Worm (Caenorhabditis elegans) whole organism, midembryonic: ENCODE measurements around the gene dnj-9.
"Not testable (repeated sequence)": the region's sequence is repeated elsewhere in the genome, so short reads cannot be mapped to it uniquely, and the experiment has no call there.

Experiments
- T22C8.4 ChIP-seq: fragments of 200-800 bp; sonication (Bioruptor generic); IDR thresholded peaks from 2 replicates; pipeline ENCODE4 v1.3.6; 2022; ENCODE audit warnings: missing genetic modification characterization, missing compliant biosample characterization
- cog-1 ChIP-seq: sonication (generic microtip); optimal IDR thresholded peaks from 2 replicates; lab custom pipeline; 2016; ENCODE audit warnings: missing genetic modification characterization, missing compliant biosample characterization
- flt-1 ChIP-seq: fragments of 200-800 bp; sonication (Bioruptor generic); IDR thresholded peaks from 2 replicates; pipeline ENCODE4 v1.3.6; 2022; ENCODE audit warnings: missing genetic modification characterization, missing compliant biosample characterization
- klf-2 ChIP-seq: fragments of 200-800 bp; sonication (Bioruptor generic); conservative IDR thresholded peaks from 2 replicates; pipeline ENCODE4 v1.3.6; 2022; ENCODE audit warnings: missing genetic modification reagents, missing genetic modification characterization, missing compliant biosample characterization
- med-1 ChIP-seq: sonication (generic microtip); optimal IDR thresholded peaks from 2 replicates; lab custom pipeline; 2017; ENCODE audit warnings: missing genetic modification characterization, mild to moderate bottlenecking, missing compliant biosample characterization, antibody characterized with exemption, missing genetic modification reagents; ENCODE audit not compliant: insufficient read depth
- ref-1 ChIP-seq: fragments of 200-800 bp; sonication (Bioruptor generic); conservative IDR thresholded peaks from 2 replicates; pipeline ENCODE4 v1.3.6; 2022; ENCODE audit warnings: missing genetic modification reagents, missing genetic modification characterization, missing compliant biosample characterization
- tab-1 ChIP-seq: fragments of 200-800 bp; sonication (Bioruptor generic); IDR thresholded peaks from 2 replicates; pipeline ENCODE4 v1.3.6; 2022; ENCODE audit warnings: missing genetic modification characterization, missing compliant biosample characterization
- ztf-23 ChIP-seq: fragments of 200-800 bp; sonication (Bioruptor generic); IDR thresholded peaks from 2 replicates; pipeline ENCODE4 v1.3.6; 2022; ENCODE audit warnings: missing genetic modification reagents, missing genetic modification characterization, missing compliant biosample characterization
- ztf-29 ChIP-seq: fragments of 200-800 bp; sonication (Bioruptor generic); IDR thresholded peaks from 2 replicates; pipeline ENCODE4 v1.3.6; 2022; ENCODE audit warnings: missing genetic modification reagents, missing genetic modification characterization, missing compliant biosample characterization

dnj-9 gene

DNA sequence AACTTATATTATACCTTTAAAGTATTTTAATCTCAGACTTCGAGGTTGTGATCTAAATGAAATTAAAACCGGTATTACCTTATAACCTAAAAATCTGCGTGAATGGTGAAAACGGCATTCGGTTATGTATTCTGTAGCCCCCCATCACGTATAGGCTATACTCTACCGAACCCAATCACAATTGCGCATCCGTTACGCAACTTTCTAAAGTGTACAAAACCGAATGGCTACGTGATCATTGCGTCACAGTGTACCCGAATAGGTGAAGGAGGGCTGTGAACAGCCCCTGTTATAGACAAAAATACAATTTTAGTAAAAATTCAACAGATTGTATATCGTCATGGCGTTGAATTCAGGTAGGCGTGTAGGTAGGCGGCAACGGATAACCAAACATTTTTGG, 29.2 kb upstream of the dnj-9 start:
- TF ChIP-seq tab-1 (GFP tag; lab: Robert Waterston, UW) = no peak
- TF ChIP-seq T22C8.4 (GFP tag; lab: Robert Waterston, UW) = no peak
- TF ChIP-seq flt-1 (GFP tag; lab: Robert Waterston, UW) = no peak
- TF ChIP-seq cog-1 (tag; lab: Kevin White, UChicago) = no peak
- TF ChIP-seq ref-1 = no peak
- TF ChIP-seq ztf-23 (GFP tag; lab: Robert Waterston, UW) = no peak
- no peak for TF ChIP-seq klf-2 (GFP tag; lab: Robert Waterston, UW)
- TF ChIP-seq ztf-29 (GFP tag; lab: Robert Waterston, UW) = no peak
- TF ChIP-seq med-1 (GFP tag; lab: Kevin White, UChicago) = no peak

DNA sequence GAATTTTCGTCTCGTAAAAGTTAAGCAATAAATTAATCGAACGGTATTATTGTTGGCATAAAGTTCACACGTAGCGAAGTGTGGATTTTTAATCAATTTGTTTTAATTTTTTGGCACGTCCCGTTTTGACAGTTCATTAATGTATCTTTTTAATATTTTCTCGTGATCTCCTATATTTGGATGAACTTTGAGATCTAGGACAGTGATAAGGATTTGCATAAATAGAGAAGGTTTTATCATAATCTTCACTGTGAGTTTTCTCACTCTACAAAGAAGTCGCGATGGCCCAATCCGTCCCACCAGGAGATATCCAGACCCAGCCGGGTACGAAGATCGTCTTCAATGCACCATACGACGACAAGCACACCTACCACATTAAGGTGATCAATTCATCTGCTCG, 26.7 kb upstream of the dnj-9 start, which contains the start of the genes C33F10.8 and msp-40:
Gene C33F10.8, minus strand, starts transcription at position 101 of the 400 bp plus-strand sequence.
Gene msp-40, plus strand, starts transcription at position 282 of the 400 bp plus-strand sequence.
- not testable (repeated sequence) for TF ChIP-seq klf-2 (GFP tag; lab: Robert Waterston, UW); cog-1 (tag; lab: Kevin White, UChicago); med-1 (GFP tag; lab: Kevin White, UChicago)

DNA sequence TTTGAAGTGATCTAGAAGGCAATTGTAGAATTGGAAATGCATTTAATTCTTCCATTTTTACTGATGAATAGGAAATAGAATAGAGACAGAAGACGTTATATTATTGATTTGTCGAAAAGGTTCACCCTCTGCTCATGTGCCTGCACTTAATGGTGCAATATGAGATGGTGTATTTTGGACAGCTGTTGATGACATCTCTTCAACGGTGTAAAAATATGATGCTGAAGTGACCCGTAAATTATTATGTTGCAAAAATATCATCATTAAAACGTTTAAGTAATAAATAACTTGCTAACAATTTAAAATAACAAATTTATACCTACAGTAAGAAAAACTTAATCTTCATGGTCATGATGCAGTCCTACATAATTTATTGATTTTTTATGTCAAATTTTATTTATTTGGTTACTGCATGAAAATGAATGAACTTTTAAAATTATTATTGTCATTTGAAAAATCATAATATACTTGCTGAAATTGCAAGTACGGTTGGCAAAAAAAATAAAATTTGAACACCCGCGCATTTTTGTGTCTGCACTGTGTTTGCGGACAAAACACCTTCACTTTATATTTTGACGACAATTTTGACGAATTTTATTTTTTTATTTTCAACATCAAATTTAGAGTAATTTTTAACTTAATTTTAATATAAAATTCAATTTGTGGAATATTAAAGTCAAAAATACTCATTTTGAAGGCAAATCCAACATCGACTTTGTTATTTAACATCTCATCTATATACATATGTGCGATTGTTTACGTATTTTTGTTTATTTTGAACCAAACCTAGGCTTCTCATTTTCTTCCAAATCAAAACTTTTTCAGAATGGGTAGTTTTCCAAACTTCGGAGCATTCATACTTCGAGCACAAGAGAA, 23.9 kb upstream of the dnj-9 start, which contains the start of the genes fbxb-88 and tbck-1:
Gene fbxb-88, minus strand, starts transcription at position 151 of the 876 bp plus-strand sequence.
Gene tbck-1, plus strand, starts transcription at position 826 of the 876 bp plus-strand sequence.
- TF ChIP-seq klf-2 (GFP tag; lab: Robert Waterston, UW) = no peak
- no peak for TF ChIP-seq med-1 (GFP tag; lab: Kevin White, UChicago)
- no peak for TF ChIP-seq cog-1 (tag; lab: Kevin White, UChicago)
- no peak for TF ChIP-seq ref-1
- TF ChIP-seq ztf-29 (GFP tag; lab: Robert Waterston, UW) = no peak
- TF ChIP-seq tab-1 (GFP tag; lab: Robert Waterston, UW) = no peak
- no peak for TF ChIP-seq flt-1 (GFP tag; lab: Robert Waterston, UW)
- TF ChIP-seq ztf-23 (GFP tag; lab: Robert Waterston, UW) = no peak
- no peak for TF ChIP-seq T22C8.4 (GFP tag; lab: Robert Waterston, UW)

DNA sequence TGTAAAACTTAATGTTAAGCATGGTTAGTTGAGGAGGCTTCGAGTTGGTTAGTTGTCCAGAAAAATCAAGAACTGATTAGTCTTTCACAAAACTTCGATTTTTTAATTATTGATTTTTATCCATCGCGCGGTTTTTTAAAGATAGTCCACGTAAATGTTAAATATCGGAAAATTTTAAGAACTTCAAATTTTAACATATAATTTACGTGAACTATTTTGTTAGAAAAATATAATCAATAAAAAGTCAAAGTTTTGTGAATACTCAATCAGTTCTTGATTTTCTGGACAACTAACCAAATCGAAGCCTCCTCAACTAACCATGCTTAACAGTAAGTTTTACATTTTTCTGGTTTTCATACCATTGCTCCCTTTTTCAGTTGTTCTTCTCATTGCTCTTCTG, 17.1 kb upstream of the dnj-9 start, which contains the start of the genes C33F10.11 and C33F10.1:
Gene C33F10.11, minus strand, starts transcription at position 101 of the 400 bp plus-strand sequence.
Gene C33F10.1, plus strand, starts transcription at position 263 of the 400 bp plus-strand sequence.
- TF ChIP-seq med-1 (GFP tag; lab: Kevin White, UChicago) = no peak
- no peak for TF ChIP-seq cog-1 (tag; lab: Kevin White, UChicago)
- no peak for TF ChIP-seq T22C8.4 (GFP tag; lab: Robert Waterston, UW)
- TF ChIP-seq flt-1 (GFP tag; lab: Robert Waterston, UW) = no peak
- no peak for TF ChIP-seq ztf-29 (GFP tag; lab: Robert Waterston, UW)
- no peak for TF ChIP-seq ztf-23 (GFP tag; lab: Robert Waterston, UW)
- no peak for TF ChIP-seq ref-1

DNA sequence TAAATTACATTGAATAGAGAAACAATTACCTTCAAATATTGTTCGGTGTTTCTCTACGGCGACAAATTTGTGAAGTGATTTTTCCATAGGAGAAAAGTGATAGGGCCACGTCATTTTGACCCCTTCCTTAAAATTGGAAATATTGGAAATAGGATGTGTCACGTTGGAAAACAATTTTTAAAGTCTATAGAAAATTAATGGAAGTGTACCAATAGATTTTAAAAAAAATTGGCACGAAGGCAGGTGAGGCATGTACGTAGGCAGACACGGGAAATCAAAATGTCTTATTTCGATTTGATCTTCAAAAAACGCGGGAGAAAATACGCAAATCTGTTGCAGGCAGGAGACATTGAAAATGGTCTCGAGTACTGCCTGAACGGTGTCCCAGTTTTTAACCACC, 14.2 kb upstream of the dnj-9 start, which contains the start of gene C33F10.12:
Gene C33F10.12, minus strand, starts transcription at position 101 of the 400 bp plus-strand sequence.
- TF ChIP-seq ref-1 (no peak), T22C8.4 (GFP tag; lab: Robert Waterston, UW) (no peak), flt-1 (GFP tag; lab: Robert Waterston, UW) (no peak), ztf-23 (GFP tag; lab: Robert Waterston, UW) (no peak), ztf-29 (GFP tag; lab: Robert Waterston, UW) (no peak), klf-2 (GFP tag; lab: Robert Waterston, UW) (no peak), med-1 (GFP tag; lab: Kevin White, UChicago) (no peak), cog-1 (tag; lab: Kevin White, UChicago) (no peak), tab-1 (GFP tag; lab: Robert Waterston, UW) (no peak)

DNA sequence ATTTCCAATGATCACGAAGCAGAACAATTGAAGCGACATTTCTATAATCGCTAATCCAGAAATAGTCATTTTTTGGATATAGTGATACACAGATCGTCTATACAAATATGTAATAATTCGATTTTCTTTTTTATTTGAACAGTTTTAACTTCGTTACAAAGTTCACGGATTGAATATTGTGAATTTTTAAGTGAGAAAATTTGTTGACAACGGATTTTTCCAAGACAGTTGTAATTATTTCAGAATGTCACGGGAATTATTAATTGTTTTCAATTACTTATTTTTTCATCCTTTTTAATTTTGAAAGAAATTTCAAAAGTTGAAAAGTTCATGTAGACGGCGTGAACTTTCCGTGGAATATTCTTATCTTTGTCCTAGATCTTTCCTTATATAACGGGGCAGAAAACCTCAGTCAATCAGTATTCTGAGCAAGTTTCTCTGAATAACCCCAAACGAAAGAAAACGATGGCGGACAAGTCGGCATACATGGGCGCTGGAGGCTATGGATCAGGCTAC, 9.7 kb upstream of the dnj-9 start, which contains the start of the genes T23B7.2 and nspd-4:
Gene T23B7.2, minus strand, starts transcription at position 101 of the 516 bp plus-strand sequence.
Gene nspd-4, plus strand, starts transcription at position 466 of the 516 bp plus-strand sequence.
- TF ChIP-seq med-1 (GFP tag; lab: Kevin White, UChicago); T22C8.4 (GFP tag; lab: Robert Waterston, UW); ref-1: not testable (repeated sequence)

DNA sequence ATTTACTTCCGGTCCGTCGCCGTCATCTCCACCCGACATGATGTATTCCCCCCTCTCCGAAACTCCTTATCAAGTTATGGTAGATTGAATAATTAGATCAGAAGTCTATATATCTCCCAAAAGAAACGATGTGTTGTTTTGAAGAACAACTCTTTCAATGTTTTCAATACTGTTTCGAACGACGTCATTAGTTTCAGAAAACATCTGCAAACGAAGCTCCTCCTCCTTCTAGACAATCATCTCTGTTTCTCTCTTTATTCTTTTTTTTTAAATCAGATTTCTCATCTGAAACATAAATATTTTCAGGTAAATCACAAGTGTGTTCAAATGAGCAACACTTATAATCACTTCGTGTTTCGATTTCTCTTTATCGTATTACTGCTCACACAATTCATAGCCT, 2.0 kb upstream of the dnj-9 start, which contains the start of gene T23B7.3:
Gene T23B7.3, plus strand, starts transcription at position 301 of the 400 bp plus-strand sequence.
- TF ChIP-seq klf-2 (GFP tag; lab: Robert Waterston, UW) (no peak), ztf-23 (GFP tag; lab: Robert Waterston, UW) (no peak), tab-1 (GFP tag; lab: Robert Waterston, UW) (no peak), med-1 (GFP tag; lab: Kevin White, UChicago) (no peak), T22C8.4 (GFP tag; lab: Robert Waterston, UW) (no peak), ztf-29 (GFP tag; lab: Robert Waterston, UW) (no peak), flt-1 (GFP tag; lab: Robert Waterston, UW) (no peak), cog-1 (tag; lab: Kevin White, UChicago) (no peak), ref-1 (no peak)

DNA sequence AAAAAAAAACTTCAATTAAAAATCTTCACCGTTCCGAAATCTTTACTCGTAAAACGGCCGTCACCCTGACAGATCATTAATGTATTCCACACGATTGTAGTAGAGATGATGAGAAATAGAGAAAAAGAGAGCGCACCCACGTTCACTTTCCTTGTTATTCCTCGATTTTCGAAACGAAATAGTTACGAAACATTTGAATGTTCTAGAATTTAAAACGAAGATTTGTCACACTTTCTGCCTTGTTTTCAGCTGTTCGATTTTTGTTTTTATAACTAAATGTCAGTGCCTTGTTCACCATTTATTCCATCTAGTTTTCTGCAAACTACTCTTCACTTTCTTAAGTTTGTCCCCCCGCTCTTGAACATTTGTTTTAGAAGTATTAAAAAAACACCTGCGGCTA, 2.9 kb downstream of the dnj-9 start:
- TF ChIP-seq med-1 (GFP tag; lab: Kevin White, UChicago) (no peak), cog-1 (tag; lab: Kevin White, UChicago) (no peak), tab-1 (GFP tag; lab: Robert Waterston, UW) (no peak), klf-2 (GFP tag; lab: Robert Waterston, UW) (no peak), flt-1 (GFP tag; lab: Robert Waterston, UW) (no peak), T22C8.4 (GFP tag; lab: Robert Waterston, UW) (no peak), ztf-29 (GFP tag; lab: Robert Waterston, UW) (no peak), ref-1 (no peak)
